Worm (Caenorhabditis elegans) whole organism, midembryonic: ENCODE data around the gene W04H10.1.

Experiments
- T22C8.4 ChIP-seq: fragments of 200-800 bp; sonication (Bioruptor generic); IDR thresholded peaks from 2 replicates; pipeline ENCODE4 v1.3.6; 2022; ENCODE audit warnings: missing genetic modification characterization, missing compliant biosample characterization
- cog-1 ChIP-seq: sonication (generic microtip); optimal IDR thresholded peaks from 2 replicates; lab custom pipeline; 2016; ENCODE audit warnings: missing genetic modification characterization, missing compliant biosample characterization
- flt-1 ChIP-seq: fragments of 200-800 bp; sonication (Bioruptor generic); IDR thresholded peaks from 2 replicates; pipeline ENCODE4 v1.3.6; 2022; ENCODE audit warnings: missing genetic modification characterization, missing compliant biosample characterization
- klf-2 ChIP-seq: fragments of 200-800 bp; sonication (Bioruptor generic); conservative IDR thresholded peaks from 2 replicates; pipeline ENCODE4 v1.3.6; 2022; ENCODE audit warnings: missing genetic modification reagents, missing genetic modification characterization, missing compliant biosample characterization
- med-1 ChIP-seq: sonication (generic microtip); optimal IDR thresholded peaks from 2 replicates; lab custom pipeline; 2017; ENCODE audit warnings: missing genetic modification characterization, mild to moderate bottlenecking, missing compliant biosample characterization, antibody characterized with exemption, missing genetic modification reagents; ENCODE audit not compliant: insufficient read depth
- ref-1 ChIP-seq: fragments of 200-800 bp; sonication (Bioruptor generic); conservative IDR thresholded peaks from 2 replicates; pipeline ENCODE4 v1.3.6; 2022; ENCODE audit warnings: missing genetic modification reagents, missing genetic modification characterization, missing compliant biosample characterization
- tab-1 ChIP-seq: fragments of 200-800 bp; sonication (Bioruptor generic); IDR thresholded peaks from 2 replicates; pipeline ENCODE4 v1.3.6; 2022; ENCODE audit warnings: missing genetic modification characterization, missing compliant biosample characterization
- ztf-29 ChIP-seq: fragments of 200-800 bp; sonication (Bioruptor generic); IDR thresholded peaks from 2 replicates; pipeline ENCODE4 v1.3.6; 2022; ENCODE audit warnings: missing genetic modification reagents, missing genetic modification characterization, missing compliant biosample characterization

DNA sequence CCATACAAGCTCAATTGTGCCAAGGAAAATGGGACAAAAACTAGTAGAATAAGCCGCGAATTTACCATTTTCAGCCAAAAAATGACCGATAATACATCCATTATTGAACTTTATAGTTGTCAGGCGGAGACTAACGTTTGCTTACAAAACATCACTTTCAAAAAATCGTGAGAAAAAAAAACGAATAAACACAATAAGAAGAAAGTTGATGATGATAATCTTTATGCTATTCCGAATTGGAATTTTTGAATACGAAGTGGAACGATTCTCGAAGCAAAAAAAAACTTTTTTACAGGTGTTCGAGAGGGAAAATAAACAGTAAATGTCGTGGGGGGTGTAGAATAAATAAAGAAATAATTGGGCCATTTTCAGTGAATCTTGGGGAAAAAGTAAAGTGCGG lies 31.2 kb upstream of the W04H10.1 start, which contains the start of gene W08F4.7:
- TF ChIP-seq flt-1 (GFP tag; lab: Robert Waterston, UW) (no peak), ref-1 (GFP tag; lab: Robert Waterston, UW) (no peak), tab-1 (no peak), ztf-29 (GFP tag; lab: Robert Waterston, UW) (no peak), klf-2 (GFP tag; lab: Robert Waterston, UW) (no peak), T22C8.4 (no peak), cog-1 (tag; lab: Kevin White, UChicago) (no peak), med-1 (no peak)
